Worm (Caenorhabditis elegans): Measurements from ENCODE around the gene ttr-46.

The ttr-46 gene

ce11 chrV:9984821-9985220 is 33.8 kb downstream of the ttr-46 start (continued):
- no peak for TF ChIP-seq nhr-12 (tag; optimal IDR thresholded peaks at IDR 0.05)
- TF ChIP-seq skn-1 (tag; optimal IDR thresholded peaks at IDR 0.05), result no peak
- no peak for TF ChIP-seq ZK546.5 (tag; optimal IDR thresholded peaks at IDR 0.05)
- TF ChIP-seq ztf-4 (tag; optimal IDR thresholded peaks at IDR 0.05), result no peak
- peak; percentile 60 for TF ChIP-seq pqm-1 (tag; optimal IDR thresholded peaks at IDR 0.05)
- TF ChIP-seq mml-1 (tag; optimal IDR thresholded peaks at IDR 0.05), result no peak
- no peak for TF ChIP-seq nhr-67 (tag; optimal IDR thresholded peaks at IDR 0.05)
- TF ChIP-seq tbx-2 (tag; optimal IDR thresholded peaks at IDR 0.05), result no peak
- peak; percentile 67 for TF ChIP-seq elt-2 (tag; optimal IDR thresholded peaks at IDR 0.05)
- TF ChIP-seq nhr-25 (tag; optimal IDR thresholded peaks at IDR 0.05), result no peak
- TF ChIP-seq nhr-28 (tag; optimal IDR thresholded peaks at IDR 0.05), result no peak

- peak; percentile 48 for TF ChIP-seq elt-1 (tag; optimal IDR thresholded peaks at IDR 0.05)
- no peak for TF ChIP-seq daf-12 (tag; optimal IDR thresholded peaks at IDR 0.05)
Measured at ce11 chrV:9985227-9985864, 34.3 kb downstream of the ttr-46 start.

- no peak for TF ChIP-seq nhr-12 (tag; optimal IDR thresholded peaks at IDR 0.05)
- no peak for TF ChIP-seq daf-12 (tag; optimal IDR thresholded peaks at IDR 0.05)
- no peak for TF ChIP-seq egl-5 (tag; optimal IDR thresholded peaks at IDR 0.05)
- TF ChIP-seq unc-39 (tag; optimal IDR thresholded peaks at IDR 0.05), result no peak
- TF ChIP-seq nhr-76 (tag; optimal IDR thresholded peaks at IDR 0.05), result no peak
- TF ChIP-seq fkh-10 (GFP tag; optimal IDR thresholded peaks at IDR 0.05), result no peak
- TF ChIP-seq pqm-1 (tag; optimal IDR thresholded peaks at IDR 0.05), result no peak
- no peak for TF ChIP-seq lsy-12 (tag; optimal IDR thresholded peaks at IDR 0.05)
- no peak for TF ChIP-seq mml-1 (tag; optimal IDR thresholded peaks at IDR 0.05)
- no peak for TF ChIP-seq elt-1 (tag; optimal IDR thresholded peaks at IDR 0.05)
- TF ChIP-seq ceh-82 (tag; optimal IDR thresholded peaks at IDR 0.05), result no peak
- no peak for TF ChIP-seq unc-62 (GFP tag; optimal IDR thresholded peaks at IDR 0.05)
- TF ChIP-seq hmg-11 (tag; optimal IDR thresholded peaks at IDR 0.05), result no peak
- TF ChIP-seq ceh-9 (tag; optimal IDR thresholded peaks at IDR 0.05), result no peak
- TF ChIP-seq zag-1 (tag; optimal IDR thresholded peaks at IDR 0.05), result no peak
- TF ChIP-seq ceh-28 (tag; optimal IDR thresholded peaks at IDR 0.05), result no peak
- no peak for TF ChIP-seq sea-2 (GFP tag; optimal IDR thresholded peaks at IDR 0.05)
Measured at ce11 chrV:9986177-9986576, 35.1 kb downstream of the ttr-46 start, which contains the start of gene rmd-2. TSS of gene rmd-2 (minus strand) at chrV:9986277.

- TF ChIP-seq ama-1 (optimal IDR thresholded peaks at IDR 0.05), result no peak
- no peak for TF ChIP-seq nhr-237 (tag; optimal IDR thresholded peaks at IDR 0.05)
- no peak for TF ChIP-seq nhr-28 (tag; optimal IDR thresholded peaks at IDR 0.05)
- no peak for TF ChIP-seq nhr-23 (tag; optimal IDR thresholded peaks at IDR 0.05)
- TF ChIP-seq unc-62 (GFP tag; optimal IDR thresholded peaks at IDR 0.05), result no peak
- TF ChIP-seq nhr-11 (tag; optimal IDR thresholded peaks at IDR 0.05), result no peak
- TF ChIP-seq aly-2 (tag; optimal IDR thresholded peaks at IDR 0.05), result no peak
- TF ChIP-seq lsy-12 (tag; optimal IDR thresholded peaks at IDR 0.05), result no peak
- TF ChIP-seq snpc-4 (tag; optimal IDR thresholded peaks at IDR 0.05), result no peak
- no peak for TF ChIP-seq sea-2 (GFP tag; optimal IDR thresholded peaks at IDR 0.05)
Measured at ce11 chrV:9987688-9988087, 36.7 kb downstream of the ttr-46 start, which contains the start of gene C27H6.8. TSS of gene C27H6.8 (minus strand) at chrV:9987788.

- TF ChIP-seq eor-1 (tag; optimal IDR thresholded peaks at IDR 0.05), result no peak
- no peak for TF ChIP-seq lin-15B (tag; optimal IDR thresholded peaks at IDR 0.05)
- no peak for TF ChIP-seq nhr-67 (tag; optimal IDR thresholded peaks at IDR 0.05)
- TF ChIP-seq nfya-1 (tag; optimal IDR thresholded peaks at IDR 0.05; ENCODE audit: insufficient read depth), result peak; percentile 23
- TF ChIP-seq hmg-11 (tag; optimal IDR thresholded peaks at IDR 0.05), result peak; percentile 37
- TF ChIP-seq pha-4 (tag; optimal IDR thresholded peaks at IDR 0.05), result no peak
- TF ChIP-seq R02D3.7 (tag; optimal IDR thresholded peaks at IDR 0.05), result no peak
Measured at ce11 chrV:9991610-9992009, 40.6 kb downstream of the ttr-46 start, which contains the start of the genes rde-1 and trpp-6. TSS of gene rde-1 (minus strand) at chrV:9991642. TSS of gene trpp-6 (plus strand) at chrV:9991895.

All from whole organism, L3 larva.